Worm (Caenorhabditis elegans) whole organism, L1 larva: ENCODE measurements around the gene mex-6.

Experiments used
- aha-1 ChIP-seq: fragments of 150-350 bp; optimal IDR thresholded peaks from 2 replicates; lab custom pipeline; 2014; ENCODE audit warnings: missing biosample characterization, missing genetic modification characterization
- aly-2 ChIP-seq: fragments of 150-350 bp; optimal IDR thresholded peaks from 2 replicates; lab custom pipeline; 2014; ENCODE audit warnings: missing biosample characterization, missing genetic modification characterization
- ama-1 ChIP-seq: fragments of 150-350 bp; optimal IDR thresholded peaks from 2 replicates; lab custom pipeline; 2014
- ceh-82 ChIP-seq, 3 experiments: fragments of 150-350 bp in 1 of 3; sonication (generic microtip) in 2 of 3; optimal IDR thresholded peaks; 2 replicates each; lab custom pipeline; 2014 to 2017; ENCODE audit warnings: missing biosample characterization in 3 of 3, missing genetic modification characterization in 3 of 3
- ces-1 ChIP-seq: fragments of 150-350 bp; optimal IDR thresholded peaks from 2 replicates; lab custom pipeline; 2014; ENCODE audit warnings: missing biosample characterization, missing genetic modification reagents, missing genetic modification characterization
- fkh-10 ChIP-seq: sonication (generic microtip); optimal IDR thresholded peaks from 2 replicates; lab custom pipeline; 2017; ENCODE audit warnings: missing biosample characterization, missing genetic modification reagents, missing genetic modification characterization
- mdl-1 ChIP-seq, 2 experiments: fragments of 150-350 bp; optimal IDR thresholded peaks; 2 replicates each; lab custom pipeline; 2014 to 2017; ENCODE audit warnings: missing biosample characterization in 2 of 2, missing genetic modification characterization in 2 of 2, inconsistent platforms in 1 of 2
- nhr-76 ChIP-seq: sonication (generic microtip); optimal IDR thresholded peaks from 2 replicates; lab custom pipeline; 2017; ENCODE audit warnings: missing biosample characterization, missing genetic modification characterization
- nhr-77 ChIP-seq: fragments of 150-350 bp; optimal IDR thresholded peaks from 2 replicates; lab custom pipeline; 2014; ENCODE audit warnings: missing biosample characterization, missing genetic modification characterization
- skn-1 ChIP-seq: fragments of 150-350 bp; optimal IDR thresholded peaks from 2 replicates; lab custom pipeline; 2014; ENCODE audit warnings: missing biosample characterization, missing genetic modification characterization
- unc-62 ChIP-seq: fragments of 150-350 bp; optimal IDR thresholded peaks from 2 replicates; lab custom pipeline; 2014; ENCODE audit warnings: missing biosample characterization, missing genetic modification reagents, missing genetic modification characterization
- unc-86 ChIP-seq: sonication (generic microtip); optimal IDR thresholded peaks from 2 replicates; lab custom pipeline; 2016; ENCODE audit warnings: missing genetic modification characterization, missing compliant biosample characterization

ce11 chrII:9560895-9561294 lies 36.9 kb downstream of the mex-6 start:
- TF ChIP-seq aha-1 (tag; lab: Kevin White, UChicago) (no peak), ama-1 (no peak), nhr-77 (tag; lab: Kevin White, UChicago) (no peak), ceh-82 (tag; optimal IDR thresholded peaks at IDR 0.05; lab: Kevin White, UChicago) (no peak), ces-1 (no peak), unc-62 (GFP tag; lab: Kevin White, UChicago) (no peak), fkh-10 (GFP tag; lab: Kevin White, UChicago) (no peak), aly-2 (no peak), nhr-76 (tag; lab: Kevin White, UChicago) (no peak), unc-86 (no peak), mdl-1 (tag; optimal IDR thresholded peaks at IDR 0.05; lab: Kevin White, UChicago) (no peak), skn-1 (no peak)
